Fruit fly (Drosophila melanogaster) whole organism, larva: ENCODE results near the gene CG18788.

ENCODE experiments used
- noc ChIP-seq: fragments of 200-800 bp; sonication (Bioruptor generic); optimal IDR thresholded peaks from 3 replicates; lab custom pipeline; 2019; ENCODE audit warnings: missing biosample characterization, mild to moderate bottlenecking, missing genetic modification characterization, moderate library complexity

Gene CG18788

dm6 chr2L:12025505-12025904, 8.5 kb upstream of the CG18788 start:
- TF ChIP-seq noc (tag; lab: Kevin White, UChicago), result no peak

- peak; percentile 51 for TF ChIP-seq noc (tag; lab: Kevin White, UChicago)
Observed at dm6 chr2L:12026458-12027431, 7.2 kb upstream of the CG18788 start.

- no peak for TF ChIP-seq noc (tag; lab: Kevin White, UChicago)
Observed at dm6 chr2L:12027435-12027834, 6.6 kb upstream of the CG18788 start, which contains the start of gene dmGlut. dmGlut (plus strand) TSS chr2L:12027438.

DNA sequence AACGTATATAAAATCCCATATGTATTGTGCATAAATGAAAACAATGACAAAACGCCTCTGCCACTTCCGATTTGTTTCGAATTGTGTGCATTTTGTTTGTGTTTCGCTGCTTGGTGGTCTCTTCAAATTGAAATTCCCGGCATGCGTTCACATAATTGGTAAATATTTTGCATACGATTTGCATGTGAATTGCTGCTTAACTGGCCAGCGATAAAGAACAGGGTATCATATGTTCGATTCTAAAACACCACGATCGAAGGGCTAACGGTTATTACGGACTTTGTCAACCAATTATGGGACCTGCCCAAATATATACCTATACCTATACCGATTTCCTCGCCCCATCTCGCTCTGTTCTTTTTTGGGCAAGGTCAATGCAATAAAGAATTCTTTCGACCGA, 5.9 kb upstream of the CG18788 start:
- no peak for TF ChIP-seq noc (tag; lab: Kevin White, UChicago)

DNA sequence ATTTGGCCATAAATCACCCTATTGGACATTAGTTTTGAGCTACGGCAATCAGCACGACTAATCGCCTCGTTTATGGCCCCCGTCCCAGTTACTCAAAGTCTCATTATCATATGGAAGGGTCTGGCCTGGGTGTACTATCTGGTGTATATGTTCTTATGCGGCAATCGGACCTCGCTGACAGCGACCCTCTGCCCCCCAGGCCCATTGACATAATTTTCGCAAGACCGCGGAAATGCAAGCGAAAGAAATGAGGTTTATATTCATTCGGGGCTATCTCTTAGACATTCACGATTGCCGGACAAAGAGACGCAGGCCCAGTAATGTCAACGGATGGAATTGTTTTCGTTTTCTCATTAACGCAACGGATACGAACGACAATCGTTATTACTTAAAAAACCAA, 5.2 kb upstream of the CG18788 start:
- TF ChIP-seq noc (tag; lab: Kevin White, UChicago), result no peak

DNA sequence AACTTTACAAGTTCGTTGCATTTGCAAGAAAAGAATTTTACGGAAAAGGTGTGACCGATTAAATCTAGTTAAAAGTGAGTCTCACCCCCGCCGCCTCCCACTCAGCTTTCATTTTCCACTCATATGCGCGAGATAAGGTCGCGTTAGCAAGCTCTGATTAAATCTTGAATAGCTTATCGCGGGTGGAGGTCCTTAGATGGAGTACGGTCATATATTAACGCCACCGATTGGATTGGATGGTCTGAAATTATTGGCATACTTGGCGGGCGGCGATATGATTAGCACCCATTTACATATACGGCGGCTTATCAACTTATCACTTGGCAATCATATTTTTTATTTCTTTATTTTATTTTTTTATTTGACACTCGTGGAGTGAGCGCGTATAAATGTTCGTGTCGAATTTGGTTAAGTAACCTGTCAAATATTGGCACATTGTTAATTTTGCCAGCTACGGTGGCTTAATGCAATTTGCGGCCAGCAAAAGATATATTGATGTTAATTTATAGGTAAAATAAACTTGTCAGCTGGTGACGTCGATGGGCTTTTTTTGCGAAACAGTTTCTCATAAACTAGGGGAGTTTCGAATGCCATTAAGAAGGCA, 4.3 kb upstream of the CG18788 start:
- peak; percentile 89 for TF ChIP-seq noc (tag; lab: Kevin White, UChicago)

DNA sequence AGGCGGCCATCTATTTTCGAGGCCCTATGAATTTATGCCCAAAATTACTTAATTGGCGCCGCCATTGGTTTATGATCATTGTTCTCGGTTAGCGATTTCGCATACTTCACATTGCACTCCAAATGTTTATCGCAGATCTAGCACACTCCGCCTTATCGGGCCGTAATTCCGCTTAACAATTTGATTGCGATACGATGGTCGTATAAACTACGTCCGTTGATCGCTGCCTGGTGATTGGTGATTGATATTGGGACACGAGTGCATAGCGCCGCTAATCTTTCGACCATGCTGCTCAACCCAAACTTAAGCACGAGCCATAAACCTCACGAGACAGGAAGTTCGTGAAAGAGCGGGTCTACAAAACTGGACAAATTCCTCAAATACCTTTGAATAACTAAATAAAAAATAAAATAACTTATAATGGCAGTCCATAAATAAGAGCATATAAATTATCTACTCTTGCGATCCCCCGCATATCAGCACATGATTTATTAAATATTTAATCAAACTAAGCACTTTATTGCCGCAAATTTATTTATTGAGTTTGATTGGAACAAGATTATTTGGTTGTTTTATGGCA, 3.3 kb upstream of the CG18788 start:
- peak; percentile 79 for TF ChIP-seq noc (tag; lab: Kevin White, UChicago)

DNA sequence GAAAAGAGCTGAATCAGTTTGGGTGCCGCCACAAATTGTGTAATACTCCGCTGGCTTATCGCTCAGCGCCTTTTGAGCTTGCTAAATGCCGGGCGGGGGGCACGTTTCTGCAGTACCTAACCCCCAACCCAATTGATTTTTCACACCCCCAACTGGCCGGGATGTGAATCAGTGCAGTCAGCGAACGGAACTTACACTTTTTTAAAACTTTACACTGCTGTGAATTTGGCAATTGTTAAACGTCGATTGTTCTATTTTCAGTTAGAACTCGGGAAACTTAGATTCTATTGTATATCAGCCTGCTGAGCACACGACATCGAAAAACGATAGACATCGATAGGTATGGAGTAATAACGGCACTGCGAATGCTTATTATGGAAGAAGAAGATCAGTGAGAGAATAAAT, 4.2 kb downstream of the CG18788 start, which contains the start of gene Tom70:
TSS of gene Tom70 (minus strand) at position 335 of the 405 bp plus-strand sequence.
- TF ChIP-seq noc (tag; lab: Kevin White, UChicago), result no peak

dm6 chr2L:12040510-12040909, 6.5 kb downstream of the CG18788 start, which contains the start of gene CG6766:
CG6766 (minus strand) TSS chr2L:12040689.
- TF ChIP-seq noc (tag; lab: Kevin White, UChicago), result no peak

- peak; percentile 84 for TF ChIP-seq noc (tag; lab: Kevin White, UChicago)
Observed at dm6 chr2L:12044613-12045350, 10.8 kb downstream of the CG18788 start, which contains the start of gene CG6785. CG6785 (minus strand) TSS chr2L:12045200.

DNA sequence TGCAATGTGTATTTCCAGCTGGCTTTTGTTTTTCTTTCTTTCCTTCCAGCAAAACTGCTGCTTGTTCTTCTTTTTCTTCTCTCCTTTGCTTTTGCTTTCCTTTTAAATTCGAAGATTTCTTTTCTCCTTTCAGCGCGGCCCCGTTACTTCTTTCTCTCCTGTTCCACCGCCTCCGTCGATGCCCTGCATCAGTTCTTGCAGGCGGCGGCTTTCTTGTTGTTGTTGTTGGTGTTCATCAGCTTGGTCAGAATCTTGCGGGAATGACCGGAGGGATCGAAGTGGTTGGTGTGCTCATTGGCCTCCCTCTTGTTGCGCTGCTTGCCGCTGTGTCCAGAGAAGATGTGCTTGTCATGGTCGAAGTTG, 11.6 kb downstream of the CG18788 start:
- no peak for TF ChIP-seq noc (tag; lab: Kevin White, UChicago)

DNA sequence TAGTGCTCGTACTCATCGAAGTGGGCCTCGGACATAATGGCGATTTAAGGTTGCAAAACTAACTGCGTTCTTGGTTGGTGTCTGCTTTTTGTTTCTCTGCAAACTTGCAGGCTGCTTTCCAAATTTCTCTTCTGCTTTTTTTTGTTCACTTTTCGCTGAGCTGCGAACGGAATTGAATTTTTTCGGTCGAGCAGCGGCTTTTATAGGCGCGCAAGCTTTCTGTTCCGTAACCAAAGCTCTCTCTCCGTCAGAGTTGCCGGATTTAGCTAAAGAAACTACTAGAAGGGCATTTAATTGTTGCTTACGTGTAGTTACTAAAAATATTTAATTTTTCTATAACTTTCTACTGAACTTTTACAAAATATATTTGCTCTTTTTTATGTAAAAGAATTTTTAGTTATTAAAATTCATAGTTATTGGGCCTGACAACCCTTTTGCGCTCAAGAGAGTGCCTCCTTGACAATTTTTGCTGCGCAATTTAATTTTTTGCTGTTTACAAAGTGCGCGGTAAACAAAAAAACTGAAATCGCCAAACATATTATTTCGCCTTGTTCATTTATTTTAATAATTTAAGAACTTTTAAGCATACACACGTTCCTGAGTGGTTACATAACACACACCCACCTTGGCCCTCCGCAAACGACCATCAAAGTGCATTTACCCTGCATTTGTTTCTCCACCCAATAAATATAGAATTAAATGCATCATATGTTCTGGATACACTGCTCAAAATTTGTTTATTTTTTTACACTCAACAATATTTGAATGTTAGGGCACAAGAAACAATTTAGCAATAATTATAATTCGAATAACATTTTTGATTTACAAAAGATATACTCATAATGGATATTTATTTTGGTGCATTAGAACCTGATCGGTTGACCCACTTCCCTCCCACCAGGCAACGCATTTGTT, 12.2 kb downstream of the CG18788 start, which contains the start of gene CG6770:
TSS of gene CG6770 (minus strand) at position 178 of the 915 bp plus-strand sequence.
- TF ChIP-seq noc (tag; lab: Kevin White, UChicago), result peak; percentile 87

DNA sequence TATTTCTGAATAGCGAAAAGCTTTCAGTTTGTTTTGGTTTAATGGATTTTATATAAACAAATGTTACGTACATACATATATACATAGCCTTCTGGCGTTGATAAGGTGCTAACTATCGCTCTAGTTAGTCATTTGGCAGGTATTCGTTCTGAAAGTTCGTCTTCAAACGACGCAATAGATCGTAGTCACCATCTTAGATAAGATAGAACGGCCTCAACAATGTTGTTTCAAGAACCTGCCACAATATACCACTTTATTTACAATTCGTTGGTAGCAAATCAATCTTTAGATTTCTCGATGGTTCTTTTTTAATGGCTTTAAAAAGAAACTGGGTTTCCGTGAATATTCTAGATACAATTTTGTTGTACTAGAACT, 12.9 kb downstream of the CG18788 start:
- peak; percentile 50 for TF ChIP-seq noc (tag; lab: Kevin White, UChicago)

DNA sequence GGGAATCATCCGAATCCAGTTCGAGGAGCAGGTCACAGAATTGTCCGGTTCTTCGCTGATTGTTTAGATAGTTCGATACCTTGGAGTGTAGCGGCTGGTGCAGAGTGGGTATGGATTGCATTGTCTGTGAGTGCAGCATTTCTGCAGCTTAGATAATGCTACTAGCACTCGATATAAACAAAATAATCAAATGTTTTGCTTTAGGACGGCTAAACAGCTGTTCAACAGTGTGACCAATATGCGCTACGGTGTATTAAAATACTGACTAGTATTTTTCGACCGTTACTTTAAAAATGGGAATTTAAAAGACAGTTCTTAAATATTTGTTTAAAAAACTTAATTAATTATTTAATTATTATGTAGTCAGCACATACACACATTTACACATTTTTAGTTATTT, 14.7 kb downstream of the CG18788 start, which contains the start of gene Plzf:
TSS of gene Plzf (minus strand) at position 196 of the 400 bp plus-strand sequence.
- TF ChIP-seq noc (tag; lab: Kevin White, UChicago), result no peak
